Worm (Caenorhabditis elegans) whole organism, young adult: ENCODE measurements around the gene tag-124.

Experiments
- B0019.2 ChIP-seq: fragments of 200-800 bp; sonication (Bioruptor generic); conservative IDR thresholded peaks from 2 replicates; pipeline ENCODE4 v1.3.6; 2022; ENCODE audit warnings: missing genetic modification reagents, missing genetic modification characterization, missing compliant biosample characterization
- B0035.1 ChIP-seq: sonication (generic microtip); optimal IDR thresholded peaks from 2 replicates; lab custom pipeline; 2016; ENCODE audit warnings: missing genetic modification characterization, mild to moderate bottlenecking, missing compliant biosample characterization, missing genotype, missing genetic modification reagents
- B0261.1 ChIP-seq: sonication (generic microtip); optimal IDR thresholded peaks from 2 replicates; lab custom pipeline; 2016; ENCODE audit warnings: mild to moderate bottlenecking, missing genetic modification characterization, moderate library complexity, missing compliant biosample characterization
- D2030.7 ChIP-seq: fragments of 200-800 bp; sonication (Bioruptor generic); IDR thresholded peaks from 2 replicates; pipeline ENCODE4 v1.3.6; 2022; ENCODE audit warnings: missing genetic modification reagents, missing genetic modification characterization, missing compliant biosample characterization
- F10E7.11 ChIP-seq: sonication (generic microtip); optimal IDR thresholded peaks from 2 replicates; lab custom pipeline; 2017; ENCODE audit warnings: mild to moderate bottlenecking, missing genetic modification characterization, moderate library complexity, missing compliant biosample characterization
- F39B2.1 ChIP-seq: fragments of 200-800 bp; sonication (Bioruptor generic); IDR thresholded peaks from 2 replicates; pipeline ENCODE4 v1.3.6; 2022; ENCODE audit warnings: missing genetic modification reagents, missing genetic modification characterization, missing compliant biosample characterization
- F49E8.2 ChIP-seq: sonication (generic microtip); optimal IDR thresholded peaks from 3 replicates; lab custom pipeline; 2017; ENCODE audit warnings: missing genetic modification characterization, mild to moderate bottlenecking, missing compliant biosample characterization, antibody characterized with exemption, moderate library complexity; ENCODE audit not compliant: insufficient read depth
- K11D2.4 ChIP-seq: fragments of 200-800 bp; sonication (Bioruptor generic); IDR thresholded peaks from 2 replicates; pipeline ENCODE4 v1.3.6; 2022; ENCODE audit warnings: missing genetic modification reagents, missing genetic modification characterization, missing compliant biosample characterization
- T07F8.4 ChIP-seq: sonication (generic microtip); optimal IDR thresholded peaks from 2 replicates; lab custom pipeline; 2016; ENCODE audit warnings: mild to moderate bottlenecking, missing genetic modification characterization, moderate library complexity, missing compliant biosample characterization
- Y56A3A.18 ChIP-seq: fragments of 200-800 bp; sonication (Bioruptor generic); IDR thresholded peaks from 2 replicates; pipeline ENCODE4 v1.3.6; 2022; ENCODE audit warnings: missing genetic modification reagents, missing genetic modification characterization, missing compliant biosample characterization
- Y67H2A.10 ChIP-seq: fragments of 200-800 bp; sonication (Bioruptor generic); conservative IDR thresholded peaks from 2 replicates; pipeline ENCODE4 v1.3.6; 2022; ENCODE audit warnings: missing genetic modification reagents, missing genetic modification characterization, missing compliant biosample characterization
- akir-1 ChIP-seq: fragments of 200-800 bp; sonication (Bioruptor generic); optimal IDR thresholded peaks from 2 replicates; lab custom pipeline; 2018; ENCODE audit warnings: mild to moderate bottlenecking, missing genetic modification characterization, moderate library complexity, missing compliant biosample characterization
- aptf-3 ChIP-seq: fragments of 200-800 bp; sonication (Bioruptor generic); IDR thresholded peaks from 2 replicates; pipeline ENCODE4 v1.3.6; 2022; ENCODE audit warnings: missing genetic modification characterization, missing compliant biosample characterization
- attf-5 ChIP-seq: fragments of 200-800 bp; sonication (Bioruptor generic); optimal IDR thresholded peaks from 2 replicates; lab custom pipeline; 2018; ENCODE audit warnings: mild to moderate bottlenecking, missing genetic modification characterization, missing compliant biosample characterization
- bed-1 ChIP-seq: fragments of 200-800 bp; sonication (Bioruptor generic); IDR thresholded peaks from 2 replicates; pipeline ENCODE4 v1.3.6; 2022; ENCODE audit warnings: missing genetic modification reagents, missing genetic modification characterization, missing compliant biosample characterization
- cebp-2 ChIP-seq: fragments of 200-800 bp; sonication (Bioruptor generic); IDR thresholded peaks from 2 replicates; pipeline ENCODE4 v1.3.6; 2022; ENCODE audit warnings: missing genetic modification characterization, missing compliant biosample characterization
- ceh-100 ChIP-seq: fragments of 200-800 bp; sonication (Bioruptor generic); IDR thresholded peaks from 2 replicates; pipeline ENCODE4 v1.3.6; 2022; ENCODE audit warnings: missing genetic modification reagents, missing genetic modification characterization, missing compliant biosample characterization
- ceh-27 ChIP-seq: fragments of 200-800 bp; sonication (Bioruptor generic); optimal IDR thresholded peaks from 2 replicates; lab custom pipeline; 2018; ENCODE audit warnings: mild to moderate bottlenecking, missing genetic modification characterization, moderate library complexity, missing compliant biosample characterization
- chd-7 ChIP-seq: sonication (generic microtip); optimal IDR thresholded peaks from 2 replicates; lab custom pipeline; 2016; ENCODE audit warnings: mild to moderate bottlenecking, missing genetic modification characterization, moderate library complexity, missing compliant biosample characterization
- die-1 ChIP-seq: sonication (generic microtip); optimal IDR thresholded peaks from 2 replicates; lab custom pipeline; 2016; ENCODE audit warnings: missing genotype, mild to moderate bottlenecking, missing genetic modification characterization, missing compliant biosample characterization
- egl-18 ChIP-seq: fragments of 200-800 bp; sonication (Bioruptor generic); IDR thresholded peaks from 2 replicates; pipeline ENCODE4 v1.3.6; 2022; ENCODE audit warnings: missing genetic modification reagents, missing genetic modification characterization, missing compliant biosample characterization
- egl-44 ChIP-seq: fragments of 200-800 bp; sonication (Bioruptor generic); IDR thresholded peaks from 2 replicates; pipeline ENCODE4 v1.3.6; 2022; ENCODE audit warnings: missing genetic modification reagents, missing genetic modification characterization, missing compliant biosample characterization
- ekl-4 ChIP-seq: fragments of 200-800 bp; sonication (Bioruptor generic); IDR thresholded peaks from 2 replicates; pipeline ENCODE4 v1.3.6; 2022; ENCODE audit warnings: missing genetic modification reagents, missing genetic modification characterization, missing compliant biosample characterization
- ets-4 ChIP-seq: fragments of 200-800 bp; sonication (Bioruptor generic); optimal IDR thresholded peaks from 2 replicates; lab custom pipeline; 2018; ENCODE audit warnings: mild to moderate bottlenecking, missing genetic modification characterization, missing compliant biosample characterization
- hlh-12 ChIP-seq: sonication (generic microtip); optimal IDR thresholded peaks from 2 replicates; lab custom pipeline; 2016; ENCODE audit warnings: missing genetic modification characterization, missing compliant biosample characterization
- hlh-26 ChIP-seq: fragments of 200-800 bp; sonication (Bioruptor generic); conservative IDR thresholded peaks from 2 replicates; pipeline ENCODE4 v1.3.6; 2022; ENCODE audit warnings: missing genetic modification reagents, missing genetic modification characterization, missing compliant biosample characterization
- hsf-1 ChIP-seq: fragments of 200-800 bp; sonication (Bioruptor generic); IDR thresholded peaks from 2 replicates; pipeline ENCODE4 v1.3.6; 2022; ENCODE audit warnings: missing genetic modification reagents, missing genetic modification characterization, missing compliant biosample characterization
- lin-26 ChIP-seq: fragments of 200-800 bp; sonication (Bioruptor generic); IDR thresholded peaks from 2 replicates; pipeline ENCODE4 v1.3.6; 2022; ENCODE audit warnings: missing genetic modification reagents, missing genetic modification characterization, missing compliant biosample characterization
- lir-1 ChIP-seq: fragments of 200-800 bp; sonication (Bioruptor generic); conservative IDR thresholded peaks from 2 replicates; pipeline ENCODE4 v1.3.6; 2022; ENCODE audit warnings: missing genetic modification reagents, missing genetic modification characterization, missing compliant biosample characterization
- madf-3 ChIP-seq: fragments of 200-800 bp; sonication (Bioruptor generic); IDR thresholded peaks from 2 replicates; pipeline ENCODE4 v1.3.6; 2022; ENCODE audit warnings: missing genetic modification reagents, missing genetic modification characterization, missing compliant biosample characterization
- mxl-1 ChIP-seq: sonication (generic microtip); optimal IDR thresholded peaks from 2 replicates; lab custom pipeline; 2016; ENCODE audit warnings: missing genetic modification characterization, missing compliant biosample characterization
- nfya-1 ChIP-seq: sonication (generic microtip); optimal IDR thresholded peaks from 2 replicates; lab custom pipeline; 2017; ENCODE audit warnings: antibody characterized with exemption, missing compliant biosample characterization, missing genetic modification characterization, borderline replicate concordance; ENCODE audit not compliant: insufficient read depth
- nhr-179 ChIP-seq: sonication (generic microtip); optimal IDR thresholded peaks from 2 replicates; lab custom pipeline; 2016; ENCODE audit warnings: mild to moderate bottlenecking, missing genetic modification characterization, missing compliant biosample characterization
- nhr-80 ChIP-seq: sonication (generic microtip); optimal IDR thresholded peaks from 2 replicates; lab custom pipeline; 2016; ENCODE audit warnings: missing genetic modification characterization, missing compliant biosample characterization
- pbrm-1 ChIP-seq: fragments of 200-800 bp; sonication (Bioruptor generic); IDR thresholded peaks from 2 replicates; pipeline ENCODE4 v1.3.6; 2022; ENCODE audit warnings: missing genetic modification reagents, missing genetic modification characterization, missing compliant biosample characterization
- pha-4 ChIP-seq: fragments of 150-350 bp; sonication (generic microtip); optimal IDR thresholded peaks from 2 replicates; lab custom pipeline; 2014; ENCODE audit warnings: missing biosample characterization, missing genetic modification reagents, missing genetic modification characterization
- repo-1 ChIP-seq: sonication (generic microtip); optimal IDR thresholded peaks from 2 replicates; lab custom pipeline; 2017; ENCODE audit warnings: mild to moderate bottlenecking, missing genetic modification characterization, missing compliant biosample characterization
- rpc-1 ChIP-seq, 2 experiments: fragments of 150-350 bp in 1 of 2; sonication (generic microtip) in 1 of 2; optimal IDR thresholded peaks; 2 replicates each; lab custom pipeline; 2014 to 2018; ENCODE audit warnings: missing biosample characterization in 1 of 2, missing genetic modification characterization in 1 of 2, missing genetic modification reagents in 1 of 2, missing genotype in 1 of 2
- sdz-38 ChIP-seq: sonication (generic microtip); optimal IDR thresholded peaks from 2 replicates; lab custom pipeline; 2016; ENCODE audit warnings: missing genotype, missing genetic modification characterization, missing compliant biosample characterization
- snpc-1.1 ChIP-seq: sonication (generic microtip); optimal IDR thresholded peaks from 2 replicates; lab custom pipeline; 2017; ENCODE audit warnings: missing genetic modification characterization, mild to moderate bottlenecking, missing compliant biosample characterization, antibody characterized with exemption, moderate library complexity, missing genotype, missing genetic modification reagents; ENCODE audit not compliant: insufficient read depth
- snpc-4 ChIP-seq, 5 experiments: fragments of 150-350 bp in 1 of 5; sonication (generic microtip) in 4 of 5; optimal IDR thresholded peaks; 2 replicates each; lab custom pipeline; 2014 to 2018; ENCODE audit warnings: missing genetic modification characterization in 5 of 5, missing biosample characterization in 3 of 5, antibody characterized with exemption in 2 of 5, mild to moderate bottlenecking in 2 of 5, missing compliant biosample characterization in 2 of 5, missing genotype in 2 of 5, moderate library complexity in 2 of 5, missing genetic modification reagents in 1 of 5
- somi-1 ChIP-seq: fragments of 200-800 bp; sonication (Bioruptor generic); optimal IDR thresholded peaks from 2 replicates; lab custom pipeline; 2018; ENCODE audit warnings: mild to moderate bottlenecking, missing genetic modification characterization, missing compliant biosample characterization
- tbp1 ChIP-seq: fragments of 200-800 bp; sonication (Bioruptor generic); optimal IDR thresholded peaks from 2 replicates; lab custom pipeline; 2018; ENCODE audit warnings: mild to moderate bottlenecking, missing genetic modification characterization, missing compliant biosample characterization
- unc-62 ChIP-seq: fragments of 150-350 bp; optimal IDR thresholded peaks from 2 replicates; lab custom pipeline; 2014; ENCODE audit warnings: missing biosample characterization, missing genetic modification reagents, missing genetic modification characterization
- zfh-2 ChIP-seq: fragments of 200-800 bp; sonication (Bioruptor generic); conservative IDR thresholded peaks from 2 replicates; pipeline ENCODE4 v1.3.6; 2022; ENCODE audit warnings: missing genetic modification reagents, missing genetic modification characterization, missing compliant biosample characterization
- ztf-22 ChIP-seq: fragments of 200-800 bp; sonication (Bioruptor generic); optimal IDR thresholded peaks from 2 replicates; lab custom pipeline; 2018; ENCODE audit warnings: mild to moderate bottlenecking, missing genetic modification characterization, moderate library complexity, missing compliant biosample characterization

Gene tag-124

ce11 chrII:9617039-9617901, 26.2 kb downstream of the tag-124 start, which contains the start of gene hal-3 (continued):
- TF ChIP-seq ceh-100 (GFP tag; lab: Robert Waterston, UW) (no peak), T07F8.4 (no peak), hlh-26 (GFP tag; lab: Robert Waterston, UW) (no peak), die-1 (tag; lab: Kevin White, UChicago) (no peak), egl-18 (0 out of 2 replicates have a peak, but pooled peaks have one; percentile 24), sdz-38 (no peak), K11D2.4 (no peak), ets-4 (GFP tag; lab: Kevin White, UChicago) (no peak), snpc-4 (GFP tag; optimal IDR thresholded peaks at IDR 0.05; lab: Kevin White, UChicago) (no peak), snpc-4 (tag; optimal IDR thresholded peaks at IDR 0.05; lab: Kevin White, UChicago) (no peak), tbp1 (GFP tag; lab: Kevin White, UChicago) (peak; percentile 20), lir-1 (no peak), rpc-1 (optimal IDR thresholded peaks at IDR 0.05; lab: Kevin White, UChicago) (no peak), rpc-1 (tag; optimal IDR thresholded peaks at IDR 0.05; lab: Kevin White, UChicago) (no peak), nfya-1 (tag; lab: Kevin White, UChicago) (no peak), lin-26 (GFP tag; lab: Robert Waterston, UW) (no peak), aptf-3 (no peak), F39B2.1 (GFP tag; lab: Robert Waterston, UW) (no peak), ekl-4 (GFP tag; lab: Robert Waterston, UW) (no peak), bed-1 (GFP tag; lab: Robert Waterston, UW) (no peak), zfh-2 (GFP tag; lab: Robert Waterston, UW) (no peak), hlh-12 (tag; lab: Kevin White, UChicago) (no peak), madf-3 (no peak), B0261.1 (tag; lab: Kevin White, UChicago) (no peak), nhr-80 (no peak), pbrm-1 (GFP tag; lab: Robert Waterston, UW) (no peak; the same call in 1 of the 2 replicates), chd-7 (tag; lab: Kevin White, UChicago) (no peak), F49E8.2 (tag; lab: Kevin White, UChicago) (no peak), D2030.7 (GFP tag; lab: Robert Waterston, UW) (no peak), mxl-1 (tag; lab: Kevin White, UChicago) (no peak), F10E7.11 (tag; lab: Kevin White, UChicago) (peak; percentile 61), ztf-22 (GFP tag; lab: Kevin White, UChicago) (no peak), Y67H2A.10 (GFP tag; lab: Robert Waterston, UW) (no peak), snpc-1.1 (no peak), unc-62 (GFP tag; lab: Kevin White, UChicago) (no peak), nhr-179 (tag; lab: Kevin White, UChicago) (no peak), pha-4 (tag; lab: Kevin White, UChicago) (no peak), repo-1 (tag; lab: Kevin White, UChicago) (peak; percentile 60), ceh-27 (no peak), hsf-1 (GFP tag; lab: Robert Waterston, UW) (no peak), attf-5 (GFP tag; lab: Kevin White, UChicago) (no peak), akir-1 (GFP tag; lab: Kevin White, UChicago) (no peak), somi-1 (GFP tag; lab: Kevin White, UChicago) (no peak), B0035.1 (tag; lab: Kevin White, UChicago) (no peak), cebp-2 (GFP tag; lab: Robert Waterston, UW) (0 out of 2 replicates have a peak, but pooled peaks have one; percentile 59), B0019.2 (GFP tag; lab: Robert Waterston, UW) (no peak), Y56A3A.18 (GFP tag; lab: Robert Waterston, UW) (no peak), egl-44 (GFP tag; lab: Robert Waterston, UW) (peak; percentile 9; the same call in 1 of the 2 replicates)
